Fruit fly (Drosophila melanogaster): ENCODE data around the gene CG3699.

DNA sequence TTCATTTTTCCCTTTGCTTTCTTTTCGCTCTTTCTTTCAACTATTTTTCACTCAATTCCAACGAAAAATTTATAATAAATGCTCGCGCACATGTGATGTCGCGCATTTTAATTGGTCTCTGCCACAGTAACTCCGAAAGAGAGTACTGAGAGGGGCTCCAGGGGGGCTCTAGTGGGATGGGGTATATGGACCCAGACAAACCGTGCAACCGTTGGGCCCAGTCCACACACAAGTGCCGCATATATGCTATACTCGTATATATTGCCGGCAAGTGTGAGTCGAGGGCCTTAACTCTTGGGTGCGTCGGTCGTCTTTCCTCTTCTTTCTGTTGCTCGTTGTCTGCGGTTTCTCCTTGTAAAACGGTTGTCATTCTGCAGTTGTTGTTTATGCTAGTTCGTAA is 48.9 kb downstream of the CG3699 start:
- TF ChIP-seq h (optimal IDR thresholded peaks at IDR 0.05) (no peak), psq (optimal IDR thresholded peaks at IDR 0.05) (no peak), ttk (optimal IDR thresholded peaks at IDR 0.05) (no peak), insv (optimal IDR thresholded peaks at IDR 0.05) (no peak), Myc (optimal IDR thresholded peaks at IDR 0.05) (no peak), Sin3A (optimal IDR thresholded peaks at IDR 0.05) (no peak)

Measured in Kc167 (cell line).